Fruit fly (Drosophila melanogaster): ENCODE results near the gene CG3191.

DNA sequence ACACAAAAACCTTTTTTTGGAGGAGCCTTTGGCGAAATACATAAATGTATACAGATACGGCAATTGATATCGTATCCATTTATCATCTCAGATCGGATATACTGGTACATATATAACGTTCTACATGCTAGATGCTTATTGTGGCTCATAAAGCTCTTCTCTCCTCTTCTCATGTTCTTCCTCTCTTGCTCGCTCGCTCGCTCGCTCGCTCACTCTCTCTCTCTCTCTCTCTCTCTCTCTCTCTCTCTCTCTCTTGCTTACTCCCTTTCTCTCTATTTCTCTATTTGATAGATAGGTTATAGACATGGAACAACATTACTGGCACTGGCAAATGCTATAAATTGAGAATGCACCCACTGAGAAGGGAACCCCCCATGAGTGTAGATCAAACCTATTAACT lies 3.2 kb upstream of the CG3191 start:
- no peak for TF ChIP-seq Eip74EF (GFP tag; optimal IDR thresholded peaks at IDR 0.05)
- no peak for TF ChIP-seq CG6689 (GFP tag; IDR thresholded peaks at IDR 0.05)
- TF ChIP-seq hb (GFP tag; IDR thresholded peaks at IDR 0.05; ENCODE audit: partially characterized antibody) = no peak
- no peak for TF ChIP-seq CG3163 (GFP tag; optimal IDR thresholded peaks at IDR 0.05)

Measured in whole organism, embryonic.